Worm (Caenorhabditis elegans): ENCODE results near the gene fntb-1.

fntb-1 gene

DNA sequence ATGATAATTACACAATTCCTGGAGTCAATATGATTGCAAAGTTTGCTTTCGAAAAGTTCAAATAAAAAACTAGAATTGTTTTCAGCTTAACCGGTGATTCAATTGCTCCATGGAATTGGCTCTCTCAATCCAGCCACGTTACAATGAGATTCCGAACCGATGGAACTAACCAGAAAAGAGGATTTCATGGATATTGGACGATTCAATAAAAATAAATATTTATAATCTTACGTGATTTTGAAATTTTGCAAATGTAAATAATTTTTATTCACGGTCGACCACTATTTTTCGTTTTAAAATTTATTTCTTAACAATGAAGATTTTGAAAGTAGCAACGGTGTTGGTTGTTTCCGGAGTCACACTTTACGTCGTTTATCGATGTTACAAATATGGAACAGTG lies 34.5 kb downstream of the fntb-1 start, which contains the start of gene R02D5.10:
TSS of gene R02D5.10 (plus strand) at position 301 of the 400 bp plus-strand sequence.
- TF ChIP-seq tbx-7 (tag; optimal IDR thresholded peaks at IDR 0.05) (no peak), ceh-34 (tag; optimal IDR thresholded peaks at IDR 0.05) (no peak), C38D4.7 (GFP tag; optimal IDR thresholded peaks at IDR 0.05) (no peak), hlh-8 (tag; optimal IDR thresholded peaks at IDR 0.05) (no peak), unc-42 (tag; optimal IDR thresholded peaks at IDR 0.05) (no peak), ref-2 (tag; optimal IDR thresholded peaks at IDR 0.05) (no peak), pha-4 (tag; optimal IDR thresholded peaks at IDR 0.05) (no peak), ahr-1 (tag; optimal IDR thresholded peaks at IDR 0.05) (no peak), che-1 (tag; optimal IDR thresholded peaks at IDR 0.05) (no peak), C08G9.2 (tag; optimal IDR thresholded peaks at IDR 0.05) (no peak), ceh-6 (GFP tag; optimal IDR thresholded peaks at IDR 0.05) (no peak), ceh-9 (tag; optimal IDR thresholded peaks at IDR 0.05) (no peak), unc-55 (GFP tag; optimal IDR thresholded peaks at IDR 0.05) (no peak), pat-9 (tag; optimal IDR thresholded peaks at IDR 0.05) (no peak), unc-3 (GFP tag; conservative IDR thresholded peaks at IDR 0.05) (no peak), unc-3 (tag; optimal IDR thresholded peaks at IDR 0.05) (no peak), hlh-6 (tag; optimal IDR thresholded peaks at IDR 0.05) (no peak), ceh-30 (tag; optimal IDR thresholded peaks at IDR 0.05) (no peak), pros-1 (tag; optimal IDR thresholded peaks at IDR 0.05) (no peak), dve-1 (tag; optimal IDR thresholded peaks at IDR 0.05) (no peak)

DNA sequence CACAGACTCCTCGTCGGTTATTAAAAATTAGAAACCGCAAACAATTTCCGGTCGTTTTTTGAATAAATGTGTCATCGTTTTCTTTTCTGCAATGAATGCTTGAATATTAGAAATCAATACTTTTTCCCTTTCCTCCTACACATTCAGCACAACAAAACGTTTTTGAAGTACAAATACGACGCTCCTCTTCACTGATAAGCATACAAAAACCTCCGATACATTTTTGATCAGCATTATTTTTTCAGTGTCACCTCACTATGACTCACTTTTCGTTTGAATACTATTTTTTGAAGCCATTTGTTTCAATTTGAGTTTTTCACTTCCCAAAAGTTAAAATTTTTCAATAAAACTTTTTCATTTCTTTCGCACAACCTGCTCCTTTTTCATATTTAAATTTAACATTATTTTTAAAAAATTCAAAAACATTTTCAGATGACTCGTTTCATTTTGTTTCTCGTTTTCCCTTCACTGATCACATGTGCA lies 35.3 kb downstream of the fntb-1 start, which contains the start of gene R02D5.3:
TSS of gene R02D5.3 (plus strand) at position 433 of the 483 bp plus-strand sequence.
- TF ChIP-seq ceh-2 (tag; optimal IDR thresholded peaks at IDR 0.05) = no peak
- no peak for TF ChIP-seq npax-4 (tag; optimal IDR thresholded peaks at IDR 0.05)
- TF ChIP-seq hlh-15 (tag; optimal IDR thresholded peaks at IDR 0.05) = no peak
- TF ChIP-seq ceh-14 (tag; optimal IDR thresholded peaks at IDR 0.05) = no peak
- TF ChIP-seq sdc-2 (tag; optimal IDR thresholded peaks at IDR 0.05) = no peak
- no peak for TF ChIP-seq sox-4 (tag; optimal IDR thresholded peaks at IDR 0.05)
- no peak for TF ChIP-seq unc-55 (GFP tag; optimal IDR thresholded peaks at IDR 0.05)
- no peak for TF ChIP-seq C08G9.2 (tag; optimal IDR thresholded peaks at IDR 0.05)

DNA sequence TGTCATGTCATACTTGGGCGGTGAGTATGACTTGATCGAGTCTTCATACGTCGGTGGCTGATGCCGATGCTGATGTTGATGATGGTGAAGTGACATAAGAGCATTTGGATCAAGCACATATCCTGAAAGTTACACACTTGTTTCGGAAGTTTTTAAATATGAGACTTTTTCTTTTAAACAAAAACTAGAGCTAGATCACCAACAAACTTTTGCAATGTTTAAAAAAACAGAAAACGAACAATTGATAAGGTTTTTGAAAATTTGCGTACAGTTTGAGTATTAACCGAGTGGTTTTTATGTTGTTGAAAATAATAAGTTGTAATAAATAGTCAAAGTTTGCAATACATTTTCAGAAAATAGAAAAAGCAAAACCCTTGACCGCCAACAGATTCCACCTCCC lies 37.1 kb downstream of the fntb-1 start, which contains the start of gene R02D5.4:
TSS of gene R02D5.4 (minus strand) at position 101 of the 400 bp plus-strand sequence.
- TF ChIP-seq tbx-2 (tag; optimal IDR thresholded peaks at IDR 0.05) = no peak
- TF ChIP-seq pha-4 (tag; optimal IDR thresholded peaks at IDR 0.05) = no peak
- TF ChIP-seq fax-1 (tag; optimal IDR thresholded peaks at IDR 0.05) = no peak
- TF ChIP-seq eyg-1 (tag; optimal IDR thresholded peaks at IDR 0.05) = no peak

DNA sequence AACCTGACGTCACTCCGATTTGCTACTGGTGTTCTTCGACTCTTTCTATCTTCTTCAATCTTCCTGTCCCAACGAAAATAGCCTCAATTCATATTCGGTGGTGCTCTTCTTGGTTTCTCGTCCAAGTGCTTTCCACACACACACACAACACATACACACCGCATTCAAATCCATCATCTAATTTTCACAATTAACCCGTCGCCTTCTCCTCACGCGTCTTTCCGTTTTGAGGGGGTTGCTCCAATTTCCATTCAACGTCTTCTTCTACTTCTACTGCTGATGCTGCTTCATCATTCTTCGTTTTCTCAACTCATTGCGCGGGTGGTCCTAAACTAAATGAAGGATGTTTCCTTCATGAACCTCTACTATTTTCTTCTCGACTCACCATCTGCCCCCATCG lies 43.6 kb downstream of the fntb-1 start:
- TF ChIP-seq ceh-14 (tag; optimal IDR thresholded peaks at IDR 0.05) (peak; percentile 35), pax-1 (tag; optimal IDR thresholded peaks at IDR 0.05) (no peak), C08G9.2 (tag; optimal IDR thresholded peaks at IDR 0.05) (peak; percentile 23), nfya-1 (tag; optimal IDR thresholded peaks at IDR 0.05) (no peak), ztf-16 (tag; optimal IDR thresholded peaks at IDR 0.05) (no peak), tbx-2 (tag; optimal IDR thresholded peaks at IDR 0.05) (peak; percentile 46), ceh-31 (tag; optimal IDR thresholded peaks at IDR 0.05) (peak; percentile 24), mec-3 (tag; optimal IDR thresholded peaks at IDR 0.05; ENCODE audit: borderline replicate concordance) (no peak), unc-42 (tag; optimal IDR thresholded peaks at IDR 0.05) (peak; percentile 87)

DNA sequence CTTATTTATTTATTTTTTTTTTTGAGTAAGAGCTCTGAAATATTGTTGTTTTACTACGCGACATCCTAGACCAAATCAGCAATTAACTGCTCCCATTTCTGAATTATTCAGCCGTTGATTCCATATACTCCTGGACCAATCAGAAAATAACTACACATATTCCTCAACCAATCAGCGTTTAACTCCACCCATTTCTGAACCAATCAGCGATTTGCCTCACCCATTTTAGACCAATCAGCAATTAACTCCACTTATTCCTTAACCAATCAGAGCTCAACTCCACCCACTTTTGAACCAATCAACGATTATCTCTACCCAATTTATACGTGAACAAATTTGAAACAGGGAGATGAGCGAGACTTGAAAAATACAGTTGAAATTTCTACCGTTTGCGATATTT lies 46.2 kb downstream of the fntb-1 start:
- TF ChIP-seq pag-3 (tag; optimal IDR thresholded peaks at IDR 0.05; ENCODE audit: borderline replicate concordance) (no peak), rnt-1 (tag; optimal IDR thresholded peaks at IDR 0.05) (no peak), ama-1 (optimal IDR thresholded peaks at IDR 0.05) (no peak), dmd-4 (tag; optimal IDR thresholded peaks at IDR 0.05; ENCODE audit: borderline replicate concordance) (no peak), nfya-1 (tag; optimal IDR thresholded peaks at IDR 0.05) (peak; percentile 84), unc-86 (tag; optimal IDR thresholded peaks at IDR 0.05) (no peak), ttx-3 (tag; optimal IDR thresholded peaks at IDR 0.05) (no peak), fkh-6 (tag; optimal IDR thresholded peaks at IDR 0.05) (no peak)
